Fruit fly (Drosophila melanogaster) whole organism, embryonic: ENCODE measurements around the gene RpL14.

Source experiments
- Abd-B ChIP-seq: fragments of 200-800 bp; sonication (Bioruptor generic); optimal IDR thresholded peaks from 2 replicates; lab custom pipeline; 2018; ENCODE audit warnings: missing biosample characterization, mild to moderate bottlenecking, missing genetic modification characterization, moderate library complexity
- Aef1 ChIP-seq: fragments of 200-800 bp; sonication (Bioruptor generic); IDR thresholded peaks from 3 replicates; pipeline ENCODE4 v1.3.6; 2022; ENCODE audit warnings: missing biosample characterization, missing genetic modification characterization
- CG10147 ChIP-seq: fragments of 200-800 bp; sonication (Bioruptor generic); optimal IDR thresholded peaks from 2 replicates; lab custom pipeline; 2019; ENCODE audit warnings: missing biosample characterization, mild to moderate bottlenecking, missing genetic modification characterization, moderate library complexity
- CG10462 ChIP-seq: fragments of 200-800 bp; sonication (Bioruptor generic); optimal IDR thresholded peaks from 2 replicates; lab custom pipeline; 2016; ENCODE audit warnings: missing biosample characterization, missing genetic modification characterization
- CG10543 ChIP-seq: fragments of 200-800 bp; sonication (Bioruptor generic); optimal IDR thresholded peaks from 3 replicates; lab custom pipeline; 2017; ENCODE audit warnings: missing biosample characterization, mild to moderate bottlenecking, missing genetic modification characterization, moderate library complexity
- CG11504 ChIP-seq: fragments of 200-800 bp; sonication (Bioruptor generic); optimal IDR thresholded peaks from 3 replicates; lab custom pipeline; 2019; ENCODE audit warnings: missing biosample characterization, mild to moderate bottlenecking, missing genetic modification characterization, moderate library complexity
- CG12219 ChIP-seq: fragments of 200-800 bp; sonication (Bioruptor generic); optimal IDR thresholded peaks from 3 replicates; lab custom pipeline; 2018; ENCODE audit warnings: missing biosample characterization, mild to moderate bottlenecking, missing genetic modification characterization
- CG1233 ChIP-seq: fragments of 200-800 bp; sonication (Bioruptor generic); optimal IDR thresholded peaks from 4 replicates; lab custom pipeline; 2018; ENCODE audit warnings: missing biosample characterization, mild to moderate bottlenecking, missing genetic modification characterization
- CG12391 ChIP-seq: fragments of 200-800 bp; sonication (Bioruptor generic); optimal IDR thresholded peaks from 3 replicates; lab custom pipeline; 2018; ENCODE audit warnings: missing biosample characterization, mild to moderate bottlenecking, missing genetic modification characterization, moderate library complexity
- CG13424 ChIP-seq: fragments of 200-800 bp; sonication (Bioruptor generic); optimal IDR thresholded peaks from 2 replicates; lab custom pipeline; 2019; ENCODE audit warnings: missing biosample characterization, mild to moderate bottlenecking, missing genetic modification characterization, moderate library complexity
- CG13775 ChIP-seq: fragments of 200-800 bp; sonication (Bioruptor generic); optimal IDR thresholded peaks from 3 replicates; lab custom pipeline; 2017; ENCODE audit warnings: missing biosample characterization, mild to moderate bottlenecking, missing genetic modification characterization
- CG16813 ChIP-seq: fragments of 200-800 bp; sonication (Bioruptor generic); IDR thresholded peaks from 3 replicates; pipeline ENCODE4 v1.3.6; 2022; ENCODE audit warnings: missing biosample characterization, missing genetic modification characterization; ENCODE audit not compliant: partially characterized antibody
- CG1832 ChIP-seq: fragments of 200-800 bp; sonication (Bioruptor generic); optimal IDR thresholded peaks from 2 replicates; lab custom pipeline; 2017; ENCODE audit warnings: missing biosample characterization, mild to moderate bottlenecking, missing genetic modification characterization, inconsistent platforms
- CG32767 ChIP-seq: fragments of 200-800 bp; sonication (Bioruptor generic); IDR thresholded peaks from 2 replicates; pipeline ENCODE4 v1.3.6; 2022; ENCODE audit warnings: missing biosample characterization, missing genetic modification characterization
- CG4730 ChIP-seq: fragments of 200-800 bp; sonication (Bioruptor generic); IDR thresholded peaks from 2 replicates; pipeline ENCODE4 v1.3.6; 2022; ENCODE audit warnings: missing biosample characterization, missing genetic modification characterization
- CG4854 ChIP-seq: fragments of 200-800 bp; sonication (Bioruptor generic); optimal IDR thresholded peaks from 2 replicates; lab custom pipeline; 2016; ENCODE audit warnings: missing biosample characterization, missing genetic modification characterization, inconsistent platforms
- CG7556 ChIP-seq: fragments of 200-800 bp; sonication (Bioruptor generic); optimal IDR thresholded peaks from 2 replicates; lab custom pipeline; 2017; ENCODE audit warnings: missing biosample characterization, mild to moderate bottlenecking, missing genetic modification characterization
- CTCF ChIP-seq: fragments of 200-800 bp; sonication (Bioruptor generic); optimal IDR thresholded peaks from 2 replicates; lab custom pipeline; 2017; ENCODE audit warnings: missing biosample characterization, mild to moderate bottlenecking, missing genetic modification characterization, moderate library complexity
- D19A ChIP-seq: fragments of 200-800 bp; optimal IDR thresholded peaks from 3 replicates; lab custom pipeline; 2019; ENCODE audit warnings: missing biosample characterization, mild to moderate bottlenecking, missing genetic modification characterization, moderate library complexity
- Dbx ChIP-seq: fragments of 200-800 bp; sonication (Bioruptor generic); IDR thresholded peaks from 3 replicates; pipeline ENCODE4 v1.3.6; 2022; ENCODE audit warnings: missing biosample characterization, missing genetic modification characterization
- Doc2 ChIP-seq: fragments of 200-800 bp; sonication (Bioruptor generic); IDR thresholded peaks from 2 replicates; pipeline ENCODE4 v1.3.6; 2022; ENCODE audit warnings: missing biosample characterization, missing genetic modification characterization
- Dp ChIP-seq: fragments of 200-800 bp; sonication (Bioruptor generic); optimal IDR thresholded peaks from 2 replicates; lab custom pipeline; 2018; ENCODE audit warnings: missing biosample characterization, mild to moderate bottlenecking, missing genetic modification characterization, moderate library complexity
- Hey ChIP-seq: fragments of 200-800 bp; sonication (Bioruptor generic); optimal IDR thresholded peaks from 3 replicates; lab custom pipeline; 2018; ENCODE audit warnings: missing biosample characterization, mild to moderate bottlenecking, missing genetic modification characterization
- Hmr ChIP-seq: fragments of 200-800 bp; sonication (Bioruptor generic); optimal IDR thresholded peaks from 3 replicates; lab custom pipeline; 2017; ENCODE audit warnings: mild to moderate bottlenecking, missing biosample characterization, missing genetic modification reagents, missing genetic modification characterization
- Lim3 ChIP-seq: fragments of 200-800 bp; sonication (Bioruptor generic); IDR thresholded peaks from 2 replicates; pipeline ENCODE4 v1.3.6; 2022; ENCODE audit warnings: missing biosample characterization, missing genetic modification characterization
- NfI ChIP-seq: fragments of 200-800 bp; sonication (Bioruptor generic); optimal IDR thresholded peaks from 3 replicates; lab custom pipeline; 2018; ENCODE audit warnings: missing biosample characterization, mild to moderate bottlenecking, missing genetic modification characterization, moderate library complexity
- Optix ChIP-seq: fragments of 200-800 bp; sonication (Bioruptor generic); IDR thresholded peaks from 3 replicates; pipeline ENCODE4 v1.3.6; 2022; ENCODE audit warnings: missing biosample characterization, missing genetic modification characterization
- Ssrp ChIP-seq: fragments of 200-800 bp; sonication (Bioruptor generic); optimal IDR thresholded peaks from 2 replicates; lab custom pipeline; 2018; ENCODE audit warnings: missing biosample characterization, mild to moderate bottlenecking, missing genetic modification characterization, moderate library complexity
- Tbp ChIP-seq: fragments of >200 bp; optimal IDR thresholded peaks from 2 replicates; lab custom pipeline; 2018; ENCODE audit warnings: missing biosample characterization, missing genetic modification characterization
- Usf ChIP-seq: fragments of 200-800 bp; sonication (Bioruptor generic); optimal IDR thresholded peaks from 2 replicates; lab custom pipeline; 2017; ENCODE audit warnings: missing genotype, missing biosample characterization, missing genetic modification characterization
- aop ChIP-seq: fragments of 200-800 bp; sonication (Bioruptor generic); IDR thresholded peaks from 2 replicates; pipeline ENCODE4 v1.3.6; 2022; ENCODE audit warnings: missing biosample characterization, missing genetic modification characterization
- bbx ChIP-seq: fragments of 200-800 bp; sonication (Bioruptor generic); IDR thresholded peaks from 2 replicates; pipeline ENCODE4 v1.3.6; 2022; ENCODE audit warnings: missing biosample characterization, missing genetic modification characterization; ENCODE audit not compliant: partially characterized antibody
- br ChIP-seq: fragments of >200 bp; optimal IDR thresholded peaks from 2 replicates; lab custom pipeline; 2017
- bsh ChIP-seq, 2 experiments: fragments of 200-800 bp; sonication (Bioruptor generic); optimal IDR thresholded peaks; 2 replicates each; lab custom pipeline; 2017 to 2018; ENCODE audit warnings: mild to moderate bottlenecking in 2 of 2, missing biosample characterization in 2 of 2, missing genetic modification characterization in 2 of 2, moderate library complexity in 1 of 2
- chm ChIP-seq: fragments of 200-800 bp; sonication (Bioruptor generic); IDR thresholded peaks from 2 replicates; pipeline ENCODE4 v1.3.6; 2022; ENCODE audit warnings: missing biosample characterization, missing genetic modification characterization
- gsb ChIP-seq: fragments of 200-800 bp; sonication (Bioruptor generic); IDR thresholded peaks from 2 replicates; pipeline ENCODE4 v1.3.6; 2022; ENCODE audit warnings: missing biosample characterization, missing genetic modification characterization
- insv ChIP-seq, 2 experiments: fragments of 200-800 bp; sonication (Bioruptor generic); optimal IDR thresholded peaks; 3 replicates each; lab custom pipeline; 2016 to 2018; ENCODE audit warnings: missing biosample characterization in 2 of 2, missing genetic modification characterization in 2 of 2
- kay ChIP-seq: fragments of 200-800 bp; sonication (Bioruptor generic); optimal IDR thresholded peaks from 2 replicates; lab custom pipeline; 2016; ENCODE audit warnings: missing biosample characterization, missing genetic modification characterization
- nom ChIP-seq: fragments of 200-800 bp; sonication (Bioruptor generic); optimal IDR thresholded peaks from 2 replicates; lab custom pipeline; 2017; ENCODE audit warnings: missing biosample characterization, missing genetic modification characterization, mild to moderate bottlenecking, moderate library complexity, missing genetic modification reagents
- org-1 ChIP-seq: fragments of 200-800 bp; sonication (Bioruptor generic); optimal IDR thresholded peaks from 2 replicates; lab custom pipeline; 2017; ENCODE audit warnings: missing biosample characterization, missing genetic modification characterization
- rib ChIP-seq: fragments of 200-800 bp; sonication (Bioruptor generic); IDR thresholded peaks from 2 replicates; pipeline ENCODE4 v1.3.6; 2022; ENCODE audit warnings: missing biosample characterization, missing genetic modification characterization
- sens-2 ChIP-seq: fragments of 200-800 bp; sonication (Bioruptor generic); IDR thresholded peaks from 2 replicates; pipeline ENCODE4 v1.3.6; 2022; ENCODE audit warnings: missing biosample characterization, missing genetic modification characterization
- sima ChIP-seq: fragments of 200-800 bp; sonication (Bioruptor generic); optimal IDR thresholded peaks from 2 replicates; lab custom pipeline; 2016; ENCODE audit warnings: missing biosample characterization, missing genetic modification characterization
- slp2 ChIP-seq: fragments of 200-800 bp; sonication (Bioruptor generic); optimal IDR thresholded peaks from 2 replicates; lab custom pipeline; 2016; ENCODE audit warnings: missing biosample characterization, missing genetic modification characterization
- sqz ChIP-seq: fragments of 200-800 bp; sonication (Bioruptor generic); optimal IDR thresholded peaks from 3 replicates; lab custom pipeline; 2018; ENCODE audit warnings: missing biosample characterization, mild to moderate bottlenecking, missing genetic modification characterization
- sug ChIP-seq: fragments of 200-800 bp; optimal IDR thresholded peaks from 2 replicates; lab custom pipeline; 2019; ENCODE audit warnings: missing biosample characterization, mild to moderate bottlenecking, missing genetic modification characterization, moderate library complexity
- toy ChIP-seq: fragments of 200-800 bp; sonication (Bioruptor generic); IDR thresholded peaks from 2 replicates; pipeline ENCODE4 v1.3.6; 2022; ENCODE audit warnings: missing biosample characterization, missing genetic modification characterization
- ttk ChIP-seq: fragments of 200-800 bp; sonication (Bioruptor generic); IDR thresholded peaks from 2 replicates; pipeline ENCODE4 v2.1.2; 2022; ENCODE audit warnings: missing biosample characterization, missing genetic modification characterization
- zfh1 ChIP-seq: fragments of 200-800 bp; sonication (Bioruptor generic); IDR thresholded peaks from 3 replicates; pipeline ENCODE4 v1.3.6; 2022; ENCODE audit warnings: missing biosample characterization, missing genetic modification characterization
- zfh2 ChIP-seq: fragments of 200-800 bp; sonication (Bioruptor generic); optimal IDR thresholded peaks from 2 replicates; lab custom pipeline; 2016; ENCODE audit warnings: missing biosample characterization, missing genetic modification characterization

RpL14 gene

dm6 chr3L:8600752-8601433 lies at the start of gene RpL14, which contains the start of gene Nelf-E (continued):
- TF ChIP-seq sug (tag; lab: Kevin White, UChicago) (peak; percentile 94), CG7556 (GFP tag; lab: Kevin White, UChicago) (peak; percentile 89), Doc2 (GFP tag; lab: Robert Waterston, UW) (peak; percentile 54; the same call in 1 of the 2 replicates), Optix (GFP tag; lab: Robert Waterston, UW) (peak; percentile 86), CG13424 (tag; lab: Kevin White, UChicago) (peak; percentile 83), NfI (GFP tag; lab: Kevin White, UChicago) (peak; percentile 98), sens-2 (peak; percentile 93), Lim3 (GFP tag; lab: Robert Waterston, UW) (0 out of 2 replicates have a peak, but pooled peaks have one; percentile 42), Dbx (GFP tag; lab: Robert Waterston, UW) (peak; percentile 96), Aef1 (GFP tag; lab: Robert Waterston, UW) (peak; percentile 86), zfh1 (peak; percentile 96), CG12391 (tag; lab: Kevin White, UChicago) (peak; percentile 95), CG4854 (GFP tag; lab: Kevin White, UChicago) (no peak), CG13775 (GFP tag; lab: Kevin White, UChicago) (peak; percentile 97), org-1 (GFP tag; lab: Kevin White, UChicago) (peak; percentile 96), sqz (GFP tag; lab: Kevin White, UChicago) (no peak), CG4730 (GFP tag; lab: Robert Waterston, UW) (peak; percentile 82), CTCF (GFP tag; lab: Kevin White, UChicago) (peak; percentile 70), zfh2 (peak; percentile 94), bsh (GFP tag; optimal IDR thresholded peaks at IDR 0.05; lab: Kevin White, UChicago) (peak in 1 of 2 experiments; percentile 91), Hey (tag; lab: Kevin White, UChicago) (peak; percentile 94), Hmr (GFP tag; lab: Kevin White, UChicago) (peak; percentile 98), CG10147 (GFP tag; lab: Kevin White, UChicago) (no peak), Ssrp (peak; percentile 69), D19A (tag; lab: Kevin White, UChicago) (peak; percentile 72), nom (peak; percentile 93), CG11504 (tag; lab: Kevin White, UChicago) (peak; percentile 89), toy (GFP tag; lab: Robert Waterston, UW) (peak; percentile 80; the same call in 1 of the 2 replicates), CG1832 (peak; percentile 55), CG1233 (GFP tag; lab: Kevin White, UChicago) (peak; percentile 97), Dp (GFP tag; lab: Kevin White, UChicago) (peak; percentile 64), kay (GFP tag; lab: Kevin White, UChicago) (no peak), CG12219 (GFP tag; lab: Kevin White, UChicago) (peak; percentile 92), insv (GFP tag; optimal IDR thresholded peaks at IDR 0.05; lab: Kevin White, UChicago) (peak in 1 of 2 experiments; percentile 83), CG10543 (GFP tag; lab: Kevin White, UChicago) (peak; percentile 97), sima (GFP tag; lab: Kevin White, UChicago) (peak; percentile 87), CG10462 (peak; percentile 77), aop (no peak; the same call in 1 of the 2 replicates), br (lab: Kevin White, UChicago) (no peak), chm (GFP tag; lab: Robert Waterston, UW) (peak; percentile 96), Usf (peak; percentile 86), slp2 (GFP tag; lab: Kevin White, UChicago) (peak; percentile 94), rib (GFP tag; lab: Robert Waterston, UW) (peak; percentile 84), Abd-B (peak; percentile 66), bbx (GFP tag; lab: Robert Waterston, UW) (peak; percentile 61), Tbp (GFP tag; lab: Kevin White, UChicago) (no peak), CG16813 (GFP tag; lab: Robert Waterston, UW) (no peak; the same call in 1 of the 3 replicates), gsb (GFP tag; lab: Robert Waterston, UW) (peak; percentile 82), CG32767 (peak; percentile 73; the same call in 1 of the 2 replicates), ttk (GFP tag; lab: Robert Waterston, UW) (peak; percentile 90)
